Worm (Caenorhabditis elegans) whole organism, mixed stage, embryonic: Measurements from ENCODE around the gene H03G16.7.

Experiments
- M03D4.4 ChIP-seq: sonication (generic microtip); optimal IDR thresholded peaks from 2 replicates; lab custom pipeline; 2017; ENCODE audit warnings: mild to moderate bottlenecking, missing genetic modification characterization, missing compliant biosample characterization
- bed-3 ChIP-seq: fragments of 200-800 bp; sonication (Bioruptor generic); optimal IDR thresholded peaks from 3 replicates; lab custom pipeline; 2018; ENCODE audit warnings: mild to moderate bottlenecking, missing genetic modification characterization, moderate library complexity, missing compliant biosample characterization
- blmp-1 ChIP-seq: fragments of 150-350 bp; optimal IDR thresholded peaks from 2 replicates; lab custom pipeline; 2014; ENCODE audit warnings: missing biosample characterization, missing genetic modification characterization
- ceh-39 ChIP-seq: fragments of 150-350 bp; optimal IDR thresholded peaks from 2 replicates; lab custom pipeline; 2014; ENCODE audit warnings: missing biosample characterization, missing genetic modification characterization
- ceh-43 ChIP-seq: fragments of 200-800 bp; sonication (Bioruptor generic); optimal IDR thresholded peaks from 2 replicates; lab custom pipeline; 2018; ENCODE audit warnings: mild to moderate bottlenecking, missing genetic modification characterization, moderate library complexity, missing compliant biosample characterization
- ceh-83 ChIP-seq: fragments of 200-800 bp; sonication (Bioruptor generic); optimal IDR thresholded peaks from 2 replicates; lab custom pipeline; 2018; ENCODE audit warnings: mild to moderate bottlenecking, missing genetic modification characterization, missing compliant biosample characterization
- ces-1 ChIP-seq: fragments of 150-350 bp; optimal IDR thresholded peaks from 2 replicates; lab custom pipeline; 2014; ENCODE audit warnings: missing biosample characterization, missing genetic modification reagents, missing genetic modification characterization
- drap-1 ChIP-seq: fragments of 200-800 bp; sonication (Bioruptor generic); optimal IDR thresholded peaks from 3 replicates; lab custom pipeline; 2018; ENCODE audit warnings: mild to moderate bottlenecking, missing genetic modification characterization, missing compliant biosample characterization
- elt-1 ChIP-seq: sonication (generic microtip); optimal IDR thresholded peaks from 2 replicates; lab custom pipeline; 2017; ENCODE audit warnings: missing genetic modification characterization, mild to moderate bottlenecking, missing compliant biosample characterization, antibody characterized with exemption, moderate library complexity, borderline replicate concordance; ENCODE audit not compliant: insufficient read depth
- elt-3 ChIP-seq: fragments of 150-350 bp; optimal IDR thresholded peaks from 2 replicates; lab custom pipeline; 2014; ENCODE audit warnings: missing biosample characterization, missing genetic modification characterization
- flh-1 ChIP-seq: fragments of 200-800 bp; sonication (Bioruptor generic); optimal IDR thresholded peaks from 2 replicates; lab custom pipeline; 2018; ENCODE audit warnings: mild to moderate bottlenecking, missing genetic modification characterization, moderate library complexity, missing compliant biosample characterization
- ham-2 ChIP-seq: fragments of 200-800 bp; sonication (Bioruptor generic); optimal IDR thresholded peaks from 2 replicates; lab custom pipeline; 2018; ENCODE audit warnings: mild to moderate bottlenecking, missing genetic modification characterization, missing compliant biosample characterization
- hlh-1 ChIP-seq: fragments of 150-350 bp; optimal IDR thresholded peaks from 2 replicates; lab custom pipeline; 2014; ENCODE audit warnings: missing biosample characterization, missing genetic modification reagents, missing genetic modification characterization
- lin-13 ChIP-seq: fragments of 150-350 bp; optimal IDR thresholded peaks from 2 replicates; lab custom pipeline; 2014; ENCODE audit warnings: missing biosample characterization, missing genetic modification characterization
- lin-32 ChIP-seq: fragments of 200-800 bp; sonication (Bioruptor generic); optimal IDR thresholded peaks from 2 replicates; lab custom pipeline; 2018; ENCODE audit warnings: mild to moderate bottlenecking, missing genetic modification characterization, missing compliant biosample characterization
- lsy-2 ChIP-seq: fragments of 150-350 bp; optimal IDR thresholded peaks from 2 replicates; lab custom pipeline; 2014; ENCODE audit warnings: missing biosample characterization, missing genetic modification characterization
- mab-5 ChIP-seq: fragments of 150-350 bp; optimal IDR thresholded peaks from 2 replicates; lab custom pipeline; 2014; ENCODE audit warnings: missing biosample characterization, missing genetic modification characterization
- mep-1 ChIP-seq: fragments of 150-350 bp; optimal IDR thresholded peaks from 2 replicates; lab custom pipeline; 2017; ENCODE audit warnings: missing biosample characterization, missing genetic modification reagents, missing genetic modification characterization, inconsistent platforms
- mls-2 ChIP-seq: sonication (generic microtip); optimal IDR thresholded peaks from 2 replicates; lab custom pipeline; 2016; ENCODE audit warnings: mild to moderate bottlenecking, missing genetic modification characterization, moderate library complexity, missing compliant biosample characterization
- nhr-12 ChIP-seq: fragments of 150-350 bp; optimal IDR thresholded peaks from 2 replicates; lab custom pipeline; 2014; ENCODE audit warnings: missing biosample characterization, missing genetic modification characterization
- nhr-2 ChIP-seq: fragments of 150-350 bp; optimal IDR thresholded peaks from 2 replicates; lab custom pipeline; 2014; ENCODE audit warnings: missing biosample characterization, missing genetic modification characterization
- nhr-237 ChIP-seq: fragments of 150-350 bp; optimal IDR thresholded peaks from 2 replicates; lab custom pipeline; 2014; ENCODE audit warnings: missing biosample characterization, missing genetic modification characterization
- nhr-28 ChIP-seq: fragments of 150-350 bp; optimal IDR thresholded peaks from 2 replicates; lab custom pipeline; 2014; ENCODE audit warnings: missing biosample characterization, missing genetic modification characterization
- nhr-76 ChIP-seq: sonication (generic microtip); optimal IDR thresholded peaks from 2 replicates; lab custom pipeline; 2017; ENCODE audit warnings: missing biosample characterization, missing genetic modification characterization
- pha-4 ChIP-seq: fragments of 150-350 bp; optimal IDR thresholded peaks from 2 replicates; lab custom pipeline; 2018; ENCODE audit warnings: missing biosample characterization, missing genetic modification reagents, missing genetic modification characterization
- snpc-4 ChIP-seq: fragments of 150-350 bp; optimal IDR thresholded peaks from 2 replicates; lab custom pipeline; 2014; ENCODE audit warnings: missing biosample characterization, missing genetic modification characterization
- sptf-1 ChIP-seq: sonication (generic microtip); optimal IDR thresholded peaks from 2 replicates; lab custom pipeline; 2017; ENCODE audit warnings: mild to moderate bottlenecking, missing genetic modification characterization, moderate library complexity, missing compliant biosample characterization
- tbx-8 ChIP-seq: fragments of 200-800 bp; sonication (Bioruptor generic); optimal IDR thresholded peaks from 2 replicates; lab custom pipeline; 2018; ENCODE audit warnings: mild to moderate bottlenecking, missing genetic modification characterization, moderate library complexity, missing compliant biosample characterization
- unc-120 ChIP-seq: sonication (generic microtip); optimal IDR thresholded peaks from 2 replicates; lab custom pipeline; 2017; ENCODE audit warnings: missing genetic modification characterization, missing compliant biosample characterization; ENCODE audit not compliant: poor library complexity, severe bottlenecking
- unc-39 ChIP-seq: fragments of 150-350 bp; optimal IDR thresholded peaks from 2 replicates; lab custom pipeline; 2014; ENCODE audit warnings: missing biosample characterization, missing genetic modification characterization
- unc-62 ChIP-seq: fragments of 150-350 bp; optimal IDR thresholded peaks from 2 replicates; lab custom pipeline; 2014; ENCODE audit warnings: missing biosample characterization, missing genetic modification reagents, missing genetic modification characterization
- zip-8 ChIP-seq: fragments of 150-350 bp; optimal IDR thresholded peaks from 2 replicates; lab custom pipeline; 2014; ENCODE audit warnings: missing biosample characterization, missing genetic modification characterization

The H03G16.7 gene

ce11 chrX:15076042-15076565, 20.3 kb upstream of the H03G16.7 start, which contains the start of the genes H40L08.3 and H40L08.9:
Gene H40L08.3 (minus strand): TSS chrX:15076092.
Gene H40L08.9 (minus strand): TSS chrX:15076480.
- TF ChIP-seq unc-62 (GFP tag; lab: Kevin White, UChicago) (peak; percentile 14), elt-1 (tag; lab: Kevin White, UChicago) (peak; percentile 27), lsy-2 (tag; lab: Kevin White, UChicago) (no peak), ces-1 (GFP tag; lab: Kevin White, UChicago) (no peak), pha-4 (tag; lab: Kevin White, UChicago) (no peak), unc-120 (tag; lab: Kevin White, UChicago) (no peak), flh-1 (no peak), nhr-2 (tag; lab: Kevin White, UChicago) (no peak), ceh-83 (no peak), M03D4.4 (tag; lab: Kevin White, UChicago) (no peak)

ce11 chrX:15075170-15075569, 19.4 kb upstream of the H03G16.7 start:
- TF ChIP-seq pha-4 (tag; lab: Kevin White, UChicago), result no peak
- no peak for TF ChIP-seq tbx-8
- no peak for TF ChIP-seq unc-62 (GFP tag; lab: Kevin White, UChicago)
- TF ChIP-seq mep-1 (tag; lab: Kevin White, UChicago), result no peak
- TF ChIP-seq lsy-2 (tag; lab: Kevin White, UChicago), result no peak
- TF ChIP-seq blmp-1, result no peak
- TF ChIP-seq nhr-28 (tag; lab: Kevin White, UChicago), result no peak
- TF ChIP-seq nhr-2 (tag; lab: Kevin White, UChicago), result no peak
- no peak for TF ChIP-seq mls-2 (tag; lab: Kevin White, UChicago)
- TF ChIP-seq drap-1 (GFP tag; lab: Kevin White, UChicago), result no peak
- TF ChIP-seq bed-3, result no peak
- no peak for TF ChIP-seq sptf-1
- TF ChIP-seq elt-3 (tag; lab: Kevin White, UChicago), result no peak
- no peak for TF ChIP-seq snpc-4 (tag; lab: Kevin White, UChicago)
- no peak for TF ChIP-seq lin-32 (GFP tag; lab: Kevin White, UChicago)
- no peak for TF ChIP-seq unc-120 (tag; lab: Kevin White, UChicago)
- no peak for TF ChIP-seq zip-8

ce11 chrX:15073479-15073878, 17.7 kb upstream of the H03G16.7 start:
- TF ChIP-seq nhr-2 (tag; lab: Kevin White, UChicago) (no peak), nhr-237 (no peak), blmp-1 (no peak), ceh-39 (tag; lab: Kevin White, UChicago) (no peak), ceh-43 (no peak), sptf-1 (no peak), nhr-76 (tag; lab: Kevin White, UChicago) (no peak), ceh-83 (no peak), ham-2 (GFP tag; lab: Kevin White, UChicago) (no peak), tbx-8 (no peak)
- TF ChIP-seq, all 35 proteins: peak for 0

- TF ChIP-seq lin-13 (tag; lab: Kevin White, UChicago) (no peak), tbx-8 (no peak), sptf-1 (no peak), zip-8 (no peak), nhr-28 (tag; lab: Kevin White, UChicago) (no peak), ceh-83 (no peak), hlh-1 (no peak), mab-5 (no peak), mls-2 (tag; lab: Kevin White, UChicago) (no peak), M03D4.4 (tag; lab: Kevin White, UChicago) (no peak), ceh-39 (tag; lab: Kevin White, UChicago) (no peak), drap-1 (GFP tag; lab: Kevin White, UChicago) (no peak), unc-62 (GFP tag; lab: Kevin White, UChicago) (no peak)
- TF ChIP-seq, all 35 proteins: peak for 0
Observed at ce11 chrX:15072877-15073276, 17.1 kb upstream of the H03G16.7 start.

- TF ChIP-seq pha-4 (tag; lab: Kevin White, UChicago) (no peak), unc-39 (tag; lab: Kevin White, UChicago) (no peak), unc-120 (tag; lab: Kevin White, UChicago) (no peak), nhr-12 (tag; lab: Kevin White, UChicago) (no peak), elt-3 (tag; lab: Kevin White, UChicago) (no peak), M03D4.4 (tag; lab: Kevin White, UChicago) (no peak), ces-1 (GFP tag; lab: Kevin White, UChicago) (no peak), elt-1 (tag; lab: Kevin White, UChicago) (no peak), ceh-39 (tag; lab: Kevin White, UChicago) (no peak), mls-2 (tag; lab: Kevin White, UChicago) (no peak), nhr-2 (tag; lab: Kevin White, UChicago) (no peak), ceh-83 (no peak), flh-1 (no peak)
Observed at ce11 chrX:15070137-15070536, 14.3 kb upstream of the H03G16.7 start.
